Worm (Caenorhabditis elegans) whole organism, young adult: ENCODE results near the gene atf-4.

ENCODE experiments used
- B0261.1 ChIP-seq: sonication (generic microtip); optimal IDR thresholded peaks from 2 replicates; lab custom pipeline; 2016; ENCODE audit warnings: mild to moderate bottlenecking, missing genetic modification characterization, moderate library complexity, missing compliant biosample characterization
- B0336.3 ChIP-seq: fragments of 200-800 bp; sonication (Bioruptor generic); IDR thresholded peaks from 2 replicates; pipeline ENCODE4 v1.3.6; 2022; ENCODE audit warnings: missing genetic modification characterization, missing compliant biosample characterization
- C17E4.6 ChIP-seq: fragments of 200-800 bp; sonication (Bioruptor generic); IDR thresholded peaks from 2 replicates; pipeline ENCODE4 v1.3.6; 2022; ENCODE audit warnings: missing genetic modification reagents, missing genetic modification characterization, missing compliant biosample characterization
- F22D6.2 ChIP-seq: sonication (generic microtip); optimal IDR thresholded peaks from 2 replicates; lab custom pipeline; 2016; ENCODE audit warnings: mild to moderate bottlenecking, missing genetic modification characterization, missing compliant biosample characterization
- F37B4.10 ChIP-seq: fragments of 200-800 bp; sonication (Bioruptor generic); IDR thresholded peaks from 2 replicates; pipeline ENCODE4 v1.3.6; 2022; ENCODE audit warnings: missing genetic modification characterization, missing compliant biosample characterization
- F39B2.1 ChIP-seq: fragments of 200-800 bp; sonication (Bioruptor generic); IDR thresholded peaks from 2 replicates; pipeline ENCODE4 v1.3.6; 2022; ENCODE audit warnings: missing genetic modification reagents, missing genetic modification characterization, missing compliant biosample characterization
- F49E8.2 ChIP-seq: sonication (generic microtip); optimal IDR thresholded peaks from 3 replicates; lab custom pipeline; 2017; ENCODE audit warnings: missing genetic modification characterization, mild to moderate bottlenecking, missing compliant biosample characterization, antibody characterized with exemption, moderate library complexity; ENCODE audit not compliant: insufficient read depth
- F57C9.4 ChIP-seq: sonication (generic microtip); optimal IDR thresholded peaks from 2 replicates; lab custom pipeline; 2017; ENCODE audit warnings: mild to moderate bottlenecking, missing genetic modification characterization, missing compliant biosample characterization
- T26A5.8 ChIP-seq: sonication (generic microtip); optimal IDR thresholded peaks from 2 replicates; lab custom pipeline; 2016; ENCODE audit warnings: missing genetic modification characterization, missing compliant biosample characterization
- akir-1 ChIP-seq: fragments of 200-800 bp; sonication (Bioruptor generic); optimal IDR thresholded peaks from 2 replicates; lab custom pipeline; 2018; ENCODE audit warnings: mild to moderate bottlenecking, missing genetic modification characterization, moderate library complexity, missing compliant biosample characterization
- aptf-3 ChIP-seq: fragments of 200-800 bp; sonication (Bioruptor generic); IDR thresholded peaks from 2 replicates; pipeline ENCODE4 v1.3.6; 2022; ENCODE audit warnings: missing genetic modification characterization, missing compliant biosample characterization
- attf-3 ChIP-seq: fragments of 200-800 bp; sonication (Bioruptor generic); conservative IDR thresholded peaks from 2 replicates; pipeline ENCODE4 v1.3.6; 2022; ENCODE audit warnings: missing genetic modification reagents, missing genetic modification characterization, missing compliant biosample characterization
- attf-5 ChIP-seq: fragments of 200-800 bp; sonication (Bioruptor generic); optimal IDR thresholded peaks from 2 replicates; lab custom pipeline; 2018; ENCODE audit warnings: mild to moderate bottlenecking, missing genetic modification characterization, missing compliant biosample characterization
- ekl-4 ChIP-seq: fragments of 200-800 bp; sonication (Bioruptor generic); IDR thresholded peaks from 2 replicates; pipeline ENCODE4 v1.3.6; 2022; ENCODE audit warnings: missing genetic modification reagents, missing genetic modification characterization, missing compliant biosample characterization
- hsf-1 ChIP-seq: fragments of 200-800 bp; sonication (Bioruptor generic); IDR thresholded peaks from 2 replicates; pipeline ENCODE4 v1.3.6; 2022; ENCODE audit warnings: missing genetic modification reagents, missing genetic modification characterization, missing compliant biosample characterization
- let-607 ChIP-seq, 2 experiments: fragments of 200-800 bp in 1 of 2; sonication (Bioruptor generic) in 1 of 2; sonication (generic microtip) in 1 of 2; optimal IDR thresholded peaks; 2 replicates each; lab custom pipeline; 2016 to 2018; ENCODE audit warnings: mild to moderate bottlenecking in 2 of 2, missing compliant biosample characterization in 2 of 2, missing genetic modification characterization in 2 of 2, moderate library complexity in 2 of 2, missing genotype in 1 of 2
- lin-26 ChIP-seq: fragments of 200-800 bp; sonication (Bioruptor generic); IDR thresholded peaks from 2 replicates; pipeline ENCODE4 v1.3.6; 2022; ENCODE audit warnings: missing genetic modification reagents, missing genetic modification characterization, missing compliant biosample characterization
- lin-35 ChIP-seq, 3 experiments: fragments of 150-350 bp in 2 of 3; sonication (generic microtip) in 1 of 3; optimal IDR thresholded peaks; 2 replicates each; lab custom pipeline; 2014 to 2018; ENCODE audit warnings: missing biosample characterization in 3 of 3, missing genetic modification characterization in 3 of 3, missing genetic modification reagents in 3 of 3
- lin-40 ChIP-seq: sonication (generic microtip); optimal IDR thresholded peaks from 2 replicates; lab custom pipeline; 2016; ENCODE audit warnings: missing genetic modification characterization, mild to moderate bottlenecking, missing compliant biosample characterization, missing genotype, missing genetic modification reagents
- madf-6 ChIP-seq: fragments of 200-800 bp; sonication (Bioruptor generic); IDR thresholded peaks from 2 replicates; pipeline ENCODE4 v1.3.6; 2022; ENCODE audit warnings: missing genetic modification reagents, missing genetic modification characterization, missing compliant biosample characterization
- mxl-1 ChIP-seq: sonication (generic microtip); optimal IDR thresholded peaks from 2 replicates; lab custom pipeline; 2016; ENCODE audit warnings: missing genetic modification characterization, missing compliant biosample characterization
- rec-8 ChIP-seq, 2 experiments: sonication (generic microtip); optimal IDR thresholded peaks; 2 replicates each; lab custom pipeline; 2016; ENCODE audit warnings: mild to moderate bottlenecking in 2 of 2, missing genetic modification characterization in 2 of 2, missing genetic modification reagents in 2 of 2, missing genotype in 2 of 2, missing biosample characterization in 1 of 2, missing compliant biosample characterization in 1 of 2, moderate library complexity in 1 of 2
- sdz-38 ChIP-seq: sonication (generic microtip); optimal IDR thresholded peaks from 2 replicates; lab custom pipeline; 2016; ENCODE audit warnings: missing genotype, missing genetic modification characterization, missing compliant biosample characterization
- snpc-4 ChIP-seq, 5 experiments: fragments of 150-350 bp in 1 of 5; sonication (generic microtip) in 4 of 5; optimal IDR thresholded peaks; 2 replicates each; lab custom pipeline; 2014 to 2018; ENCODE audit warnings: missing genetic modification characterization in 5 of 5, missing biosample characterization in 3 of 5, antibody characterized with exemption in 2 of 5, mild to moderate bottlenecking in 2 of 5, missing compliant biosample characterization in 2 of 5, missing genotype in 2 of 5, moderate library complexity in 2 of 5, missing genetic modification reagents in 1 of 5
- somi-1 ChIP-seq: fragments of 200-800 bp; sonication (Bioruptor generic); optimal IDR thresholded peaks from 2 replicates; lab custom pipeline; 2018; ENCODE audit warnings: mild to moderate bottlenecking, missing genetic modification characterization, missing compliant biosample characterization
- tbx-9 ChIP-seq: sonication (generic microtip); optimal IDR thresholded peaks from 2 replicates; lab custom pipeline; 2016; ENCODE audit warnings: borderline replicate concordance, missing genetic modification characterization, inconsistent platforms, missing compliant biosample characterization
- xnd-1 ChIP-seq: sonication (generic microtip); optimal IDR thresholded peaks from 2 replicates; lab custom pipeline; 2016; ENCODE audit warnings: missing genotype, missing genetic modification reagents, missing genetic modification characterization, missing compliant biosample characterization
- zim-3 ChIP-seq: sonication (generic microtip); optimal IDR thresholded peaks from 2 replicates; lab custom pipeline; 2017; ENCODE audit warnings: mild to moderate bottlenecking, missing genetic modification characterization, moderate library complexity, missing compliant biosample characterization
- ztf-25 ChIP-seq: fragments of 200-800 bp; sonication (Bioruptor generic); IDR thresholded peaks from 2 replicates; pipeline ENCODE4 v1.3.6; 2022; ENCODE audit warnings: missing genetic modification reagents, missing genetic modification characterization, missing compliant biosample characterization
- ztf-3 ChIP-seq: fragments of 200-800 bp; sonication (Bioruptor generic); optimal IDR thresholded peaks from 2 replicates; lab custom pipeline; 2018; ENCODE audit warnings: mild to moderate bottlenecking, missing genetic modification characterization, missing compliant biosample characterization

Gene atf-4

DNA sequence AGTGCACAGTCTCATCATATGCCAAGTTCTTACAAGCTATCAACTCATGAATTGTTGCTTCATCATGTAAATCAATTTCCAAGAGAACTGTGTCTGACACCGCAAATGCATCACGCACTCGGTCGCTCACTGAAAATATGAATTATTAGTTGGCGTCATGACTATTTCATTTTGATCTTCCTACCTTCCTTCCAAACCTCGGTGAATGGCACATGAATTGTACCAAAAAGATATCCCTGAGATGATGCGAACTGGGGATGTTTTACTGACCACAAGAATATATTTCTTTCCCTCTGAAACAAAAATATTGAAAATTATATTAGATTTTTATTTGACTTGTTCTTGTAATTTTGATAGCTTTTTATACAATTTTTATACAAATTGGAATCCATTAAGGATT is 50.4 kb downstream of the atf-4 start:
- TF ChIP-seq F57C9.4: no peak
- no peak for TF ChIP-seq lin-26
- TF ChIP-seq hsf-1: no peak
- no peak for TF ChIP-seq madf-6
- TF ChIP-seq mxl-1 (tag; lab: Kevin White, UChicago): no peak
- TF ChIP-seq B0336.3 (GFP tag; lab: Robert Waterston, UW): no peak
- TF ChIP-seq tbx-9 (tag; lab: Kevin White, UChicago): no peak
- TF ChIP-seq T26A5.8: no peak
- TF ChIP-seq lin-40 (tag; lab: Kevin White, UChicago): no peak
- TF ChIP-seq snpc-4 (GFP tag; optimal IDR thresholded peaks at IDR 0.05; lab: Kevin White, UChicago): no peak
- TF ChIP-seq snpc-4 (tag; optimal IDR thresholded peaks at IDR 0.05; lab: Kevin White, UChicago): no peak
- no peak for TF ChIP-seq attf-3 (GFP tag; lab: Robert Waterston, UW)
- no peak for TF ChIP-seq F22D6.2 (tag; lab: Kevin White, UChicago)
- no peak for TF ChIP-seq attf-5
- TF ChIP-seq xnd-1: no peak
- no peak for TF ChIP-seq F39B2.1 (GFP tag; lab: Robert Waterston, UW)

DNA sequence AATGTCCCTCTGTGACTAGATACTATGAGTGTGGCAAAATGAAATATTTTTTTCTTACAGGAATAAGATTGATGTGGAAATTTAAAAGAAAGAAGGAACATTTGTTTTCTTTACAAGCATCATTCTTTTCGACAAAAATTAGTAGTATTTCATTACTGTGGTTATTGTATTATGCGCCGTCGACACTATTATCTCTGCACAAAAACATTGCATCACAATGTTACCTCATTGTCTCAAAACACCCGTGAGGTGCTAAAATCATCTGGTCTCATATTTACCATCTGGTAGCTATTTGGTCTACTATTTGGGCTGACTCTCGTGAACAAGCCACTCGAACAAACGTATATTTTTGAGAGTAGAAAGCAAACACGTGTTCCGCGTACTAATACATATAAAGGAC is 51.1 kb downstream of the atf-4 start:
- TF ChIP-seq aptf-3 (GFP tag; lab: Robert Waterston, UW) (no peak), F49E8.2 (tag; lab: Kevin White, UChicago) (no peak), lin-35 (GFP tag; optimal IDR thresholded peaks at IDR 0.05; lab: Kevin White, UChicago) (no peak), somi-1 (no peak), let-607 (tag; optimal IDR thresholded peaks at IDR 0.05; lab: Kevin White, UChicago) (no peak), C17E4.6 (GFP tag; lab: Robert Waterston, UW) (no peak), B0261.1 (tag; lab: Kevin White, UChicago) (no peak), ztf-25 (no peak), akir-1 (no peak), ztf-3 (no peak), rec-8 (tag; optimal IDR thresholded peaks at IDR 0.05; lab: Kevin White, UChicago) (no peak), sdz-38 (tag; lab: Kevin White, UChicago) (no peak), xnd-1 (no peak), zim-3 (tag; lab: Kevin White, UChicago) (no peak), lin-26 (no peak), ekl-4 (GFP tag; lab: Robert Waterston, UW) (no peak), F37B4.10 (GFP tag; lab: Robert Waterston, UW) (no peak)
